Fruit fly (Drosophila melanogaster) whole organism, embryonic: Measurements from ENCODE around the gene Sec13.
A peak's percentile ranks its signal among the peaks of the same experiment; 100 is the strongest.

Source experiments
- Aef1 ChIP-seq: fragments of 200-800 bp; sonication (Bioruptor generic); IDR thresholded peaks from 3 replicates; pipeline ENCODE4 v1.3.6; 2022; ENCODE audit warnings: missing biosample characterization, missing genetic modification characterization
- BEAF-32 ChIP-seq: fragments of 200-800 bp; sonication (Bioruptor generic); optimal IDR thresholded peaks from 3 replicates; lab custom pipeline; 2017; ENCODE audit warnings: missing biosample characterization, missing genetic modification characterization, mild to moderate bottlenecking, moderate library complexity, missing genetic modification reagents
- CG10274 ChIP-seq: fragments of 200-800 bp; sonication (Bioruptor generic); optimal IDR thresholded peaks from 3 replicates; lab custom pipeline; 2017; ENCODE audit warnings: missing biosample characterization, mild to moderate bottlenecking, missing genetic modification characterization
- CG10979 ChIP-seq: fragments of 200-800 bp; sonication (Bioruptor generic); optimal IDR thresholded peaks from 2 replicates; lab custom pipeline; 2018; ENCODE audit warnings: missing biosample characterization, mild to moderate bottlenecking, missing genetic modification characterization, moderate library complexity
- CG12155 ChIP-seq: fragments of 200-800 bp; sonication (Bioruptor generic); optimal IDR thresholded peaks from 3 replicates; lab custom pipeline; 2016; ENCODE audit warnings: missing biosample characterization, missing genetic modification characterization
- CG1233 ChIP-seq: fragments of 200-800 bp; sonication (Bioruptor generic); optimal IDR thresholded peaks from 4 replicates; lab custom pipeline; 2018; ENCODE audit warnings: missing biosample characterization, mild to moderate bottlenecking, missing genetic modification characterization
- CG12942 ChIP-seq: fragments of 200-800 bp; sonication (Bioruptor generic); optimal IDR thresholded peaks from 3 replicates; lab custom pipeline; 2016; ENCODE audit warnings: missing biosample characterization, missing genetic modification characterization
- CG13287 ChIP-seq: fragments of 200-800 bp; sonication (Bioruptor generic); IDR thresholded peaks from 2 replicates; pipeline ENCODE4 v1.3.6; 2022; ENCODE audit warnings: missing biosample characterization, missing genetic modification characterization; ENCODE audit not compliant: partially characterized antibody
- CG13624 ChIP-seq: fragments of 200-800 bp; sonication (Bioruptor generic); optimal IDR thresholded peaks from 2 replicates; lab custom pipeline; 2016; ENCODE audit warnings: missing biosample characterization, missing genetic modification characterization
- CG14050 ChIP-seq: fragments of 200-800 bp; sonication (Bioruptor generic); IDR thresholded peaks from 3 replicates; pipeline ENCODE4 v1.3.6; 2022; ENCODE audit warnings: missing biosample characterization, missing genetic modification characterization
- CG14860 ChIP-seq: fragments of 200-800 bp; sonication (Bioruptor generic); IDR thresholded peaks from 3 replicates; pipeline ENCODE4 v1.3.6; 2022; ENCODE audit warnings: missing biosample characterization, missing genetic modification characterization; ENCODE audit not compliant: partially characterized antibody
- CG1602 ChIP-seq: fragments of 200-800 bp; sonication (Bioruptor generic); optimal IDR thresholded peaks from 3 replicates; lab custom pipeline; 2016; ENCODE audit warnings: missing biosample characterization, missing genetic modification characterization
- CG16813 ChIP-seq: fragments of 200-800 bp; sonication (Bioruptor generic); IDR thresholded peaks from 3 replicates; pipeline ENCODE4 v1.3.6; 2022; ENCODE audit warnings: missing biosample characterization, missing genetic modification characterization; ENCODE audit not compliant: partially characterized antibody
- CG16815 ChIP-seq: fragments of 200-800 bp; sonication (Bioruptor generic); optimal IDR thresholded peaks from 3 replicates; lab custom pipeline; 2017; ENCODE audit warnings: missing biosample characterization, mild to moderate bottlenecking, missing genetic modification characterization
- CG17612 ChIP-seq: fragments of 200-800 bp; sonication (Bioruptor generic); IDR thresholded peaks from 2 replicates; pipeline ENCODE4 v1.3.6; 2022; ENCODE audit warnings: missing biosample characterization, missing genetic modification characterization
- CG4328 ChIP-seq: fragments of 200-800 bp; sonication (Bioruptor generic); optimal IDR thresholded peaks from 3 replicates; lab custom pipeline; 2017; ENCODE audit warnings: missing biosample characterization, missing genetic modification reagents, missing genetic modification characterization
- CG4404 ChIP-seq: fragments of 200-800 bp; sonication (Bioruptor generic); IDR thresholded peaks from 2 replicates; pipeline ENCODE4 v1.3.6; 2022; ENCODE audit warnings: missing biosample characterization, missing genetic modification characterization
- CG4707 ChIP-seq: fragments of 200-800 bp; sonication (Bioruptor generic); optimal IDR thresholded peaks from 2 replicates; lab custom pipeline; 2018; ENCODE audit warnings: missing biosample characterization, mild to moderate bottlenecking, missing genetic modification characterization, moderate library complexity
- CG4854 ChIP-seq: fragments of 200-800 bp; sonication (Bioruptor generic); optimal IDR thresholded peaks from 2 replicates; lab custom pipeline; 2016; ENCODE audit warnings: missing biosample characterization, missing genetic modification characterization, inconsistent platforms
- CG9876 ChIP-seq: fragments of 200-800 bp; sonication (Bioruptor generic); optimal IDR thresholded peaks from 2 replicates; lab custom pipeline; 2016; ENCODE audit warnings: missing biosample characterization, missing genetic modification characterization
- Doc3 ChIP-seq: fragments of 200-800 bp; sonication (Bioruptor generic); IDR thresholded peaks from 3 replicates; pipeline ENCODE4 v1.3.6; 2022; ENCODE audit warnings: missing biosample characterization, missing genetic modification characterization; ENCODE audit not compliant: partially characterized antibody
- Dref ChIP-seq: fragments of 200-800 bp; sonication (Bioruptor generic); IDR thresholded peaks from 2 replicates; pipeline ENCODE4 v1.3.6; 2022; ENCODE audit warnings: missing biosample characterization, missing genetic modification characterization
- Drgx ChIP-seq: fragments of 200-800 bp; sonication (Bioruptor generic); IDR thresholded peaks from 2 replicates; pipeline ENCODE4 v1.3.6; 2022; ENCODE audit warnings: missing biosample characterization, missing genetic modification characterization
- Fer1 ChIP-seq: fragments of 200-800 bp; sonication (Bioruptor generic); optimal IDR thresholded peaks from 2 replicates; lab custom pipeline; 2017; ENCODE audit warnings: missing biosample characterization, mild to moderate bottlenecking, missing genetic modification characterization
- H15 ChIP-seq: fragments of 200-800 bp; sonication (Bioruptor generic); IDR thresholded peaks from 3 replicates; pipeline ENCODE4 v1.3.6; 2022; ENCODE audit warnings: missing biosample characterization, missing genetic modification characterization
- H2.0 ChIP-seq: fragments of 200-800 bp; sonication (Bioruptor generic); IDR thresholded peaks from 2 replicates; pipeline ENCODE4 v1.3.6; 2022; ENCODE audit warnings: missing biosample characterization, missing genetic modification characterization
- Med ChIP-seq: fragments of 200-800 bp; sonication (Bioruptor generic); peaks from one replicate; lab custom pipeline; 2016; ENCODE audit warnings: missing biosample characterization, missing genetic modification characterization, mild to moderate bottlenecking, inconsistent platforms, moderate library complexity
- Myb ChIP-seq: fragments of 200-800 bp; sonication (Bioruptor generic); optimal IDR thresholded peaks from 2 replicates; lab custom pipeline; 2016; ENCODE audit warnings: missing biosample characterization, missing genetic modification characterization
- Poxn ChIP-seq: fragments of 200-800 bp; sonication (Bioruptor generic); IDR thresholded peaks from 2 replicates; pipeline ENCODE4 v1.3.6; 2022; ENCODE audit warnings: missing biosample characterization, missing genetic modification characterization
- Sox100B ChIP-seq: fragments of 200-800 bp; sonication (Bioruptor generic); optimal IDR thresholded peaks from 3 replicates; lab custom pipeline; 2018; ENCODE audit warnings: missing biosample characterization, mild to moderate bottlenecking, missing genetic modification characterization
- Xrp1 ChIP-seq: fragments of 200-800 bp; sonication (Bioruptor generic); IDR thresholded peaks from 2 replicates; pipeline ENCODE4 v1.3.6; 2022; ENCODE audit warnings: missing biosample characterization, missing genetic modification characterization
- al ChIP-seq: fragments of 200-800 bp; sonication (Bioruptor generic); IDR thresholded peaks from 2 replicates; pipeline ENCODE4 v1.3.6; 2022; ENCODE audit warnings: missing biosample characterization, missing genetic modification characterization
- aop ChIP-seq: fragments of 200-800 bp; sonication (Bioruptor generic); IDR thresholded peaks from 2 replicates; pipeline ENCODE4 v1.3.6; 2022; ENCODE audit warnings: missing biosample characterization, missing genetic modification characterization
- ap ChIP-seq: fragments of 200-800 bp; sonication (Bioruptor generic); IDR thresholded peaks from 2 replicates; pipeline ENCODE4 v1.3.6; 2022; ENCODE audit warnings: missing biosample characterization, missing genetic modification characterization
- bbx ChIP-seq: fragments of 200-800 bp; sonication (Bioruptor generic); IDR thresholded peaks from 2 replicates; pipeline ENCODE4 v1.3.6; 2022; ENCODE audit warnings: missing biosample characterization, missing genetic modification characterization; ENCODE audit not compliant: partially characterized antibody
- bcd ChIP-seq: fragments of 200-800 bp; sonication (Bioruptor generic); optimal IDR thresholded peaks from 2 replicates; lab custom pipeline; 2017; ENCODE audit warnings: missing biosample characterization, mild to moderate bottlenecking, missing genetic modification characterization
- btn ChIP-seq: fragments of 200-800 bp; sonication (Bioruptor generic); optimal IDR thresholded peaks from 2 replicates; lab custom pipeline; 2016; ENCODE audit warnings: missing biosample characterization, missing genetic modification characterization
- dm ChIP-seq: fragments of 200-800 bp; sonication (Bioruptor generic); optimal IDR thresholded peaks from 3 replicates; lab custom pipeline; 2016; ENCODE audit warnings: missing biosample characterization, missing genetic modification characterization
- emc ChIP-seq: fragments of 200-800 bp; sonication (Bioruptor generic); optimal IDR thresholded peaks from 2 replicates; lab custom pipeline; 2016; ENCODE audit warnings: missing biosample characterization, missing genetic modification characterization
- gem ChIP-seq: fragments of 200-800 bp; sonication (Bioruptor generic); optimal IDR thresholded peaks from 2 replicates; lab custom pipeline; 2019; ENCODE audit warnings: missing biosample characterization, mild to moderate bottlenecking, missing genetic modification characterization, moderate library complexity
- h ChIP-seq: fragments of >200 bp; optimal IDR thresholded peaks from 2 replicates; lab custom pipeline; 2017
- ind ChIP-seq: fragments of 200-800 bp; sonication (Bioruptor generic); optimal IDR thresholded peaks from 3 replicates; lab custom pipeline; 2016; ENCODE audit warnings: missing biosample characterization, missing genetic modification characterization
- lab ChIP-seq: fragments of 200-800 bp; sonication (Bioruptor generic); optimal IDR thresholded peaks from 3 replicates; lab custom pipeline; 2017; ENCODE audit warnings: missing biosample characterization, missing genetic modification characterization, mild to moderate bottlenecking, moderate library complexity, missing genetic modification reagents
- mirr ChIP-seq: fragments of 200-800 bp; sonication (Bioruptor generic); optimal IDR thresholded peaks from 3 replicates; lab custom pipeline; 2018; ENCODE audit warnings: missing biosample characterization, mild to moderate bottlenecking, missing genetic modification characterization
- mld ChIP-seq: fragments of 200-800 bp; sonication (Bioruptor generic); IDR thresholded peaks from 3 replicates; pipeline ENCODE4 v1.3.6; 2022; ENCODE audit warnings: missing biosample characterization, missing genetic modification characterization; ENCODE audit not compliant: partially characterized antibody
- nerfin-1 ChIP-seq: fragments of 200-800 bp; sonication (Bioruptor generic); optimal IDR thresholded peaks from 3 replicates; lab custom pipeline; 2019; ENCODE audit warnings: missing biosample characterization, mild to moderate bottlenecking, missing genetic modification characterization, moderate library complexity
- tna ChIP-seq: fragments of 200-800 bp; sonication (Bioruptor generic); IDR thresholded peaks from 2 replicates; pipeline ENCODE4 v1.3.6; 2022; ENCODE audit warnings: missing biosample characterization, missing genetic modification characterization; ENCODE audit not compliant: partially characterized antibody
- unc-4 ChIP-seq: fragments of 200-800 bp; sonication (Bioruptor generic); IDR thresholded peaks from 2 replicates; pipeline ENCODE4 v1.3.6; 2022; ENCODE audit warnings: missing biosample characterization, missing genetic modification characterization; ENCODE audit not compliant: partially characterized antibody

The Sec13 gene

DNA sequence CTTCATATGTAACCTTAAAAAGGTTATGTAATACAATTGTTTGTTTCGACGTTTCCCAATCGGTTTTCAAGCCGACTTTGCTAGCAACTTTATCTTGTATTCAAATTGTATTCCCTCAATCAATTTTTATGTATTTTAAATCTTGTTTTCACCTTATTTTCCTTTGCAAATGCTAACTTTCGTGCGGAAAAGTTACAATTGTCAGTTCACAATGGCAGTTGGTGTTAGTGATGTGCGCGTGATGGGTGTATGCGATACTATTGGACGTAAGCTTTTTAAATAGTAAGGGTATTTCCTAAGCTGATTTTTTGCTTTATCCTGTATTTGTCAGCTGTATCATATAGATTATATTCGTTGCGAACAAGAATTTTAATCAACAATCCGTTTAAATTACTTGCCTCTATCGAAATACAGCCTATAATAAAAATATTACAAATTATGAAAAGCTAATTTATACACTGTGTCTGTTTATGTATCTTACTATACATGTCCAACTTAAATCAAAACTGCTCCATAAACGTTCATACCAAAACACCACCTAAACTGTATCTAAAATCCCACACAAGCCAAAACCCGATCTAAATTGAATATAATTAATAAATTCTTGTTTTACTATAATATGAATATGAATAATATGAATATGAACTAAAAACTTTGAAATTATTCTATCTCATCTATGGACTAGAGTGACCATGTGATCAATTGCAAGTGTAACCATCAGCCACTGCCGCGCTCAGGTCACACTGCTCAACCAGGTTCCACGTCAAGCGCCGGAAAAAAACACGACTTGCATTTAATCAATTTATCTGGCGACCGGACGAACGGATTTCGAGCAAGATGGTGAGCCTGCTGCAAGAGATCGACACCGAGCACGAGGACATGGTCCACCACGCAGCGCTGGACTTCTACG is at the start of gene Sec13, which contains the start of gene ATPsynCF6:
Gene Sec13, plus strand, starts transcription at position 450 of the 910 bp plus-strand sequence.
Gene ATPsynCF6, minus strand, starts transcription at position 236 of the 910 bp plus-strand sequence.
- no peak for TF ChIP-seq CG17612 (GFP tag; lab: Robert Waterston, UW)
- TF ChIP-seq CG16813 (GFP tag; lab: Robert Waterston, UW): peak; percentile 96
- TF ChIP-seq CG10979 (tag; lab: Kevin White, UChicago): peak; percentile 46
- TF ChIP-seq H2.0 (GFP tag; lab: Robert Waterston, UW): peak; percentile 55
- TF ChIP-seq ap (GFP tag; lab: Robert Waterston, UW): peak; percentile 20; the same call in 1 of the 2 replicates
- TF ChIP-seq aop (GFP tag; lab: Robert Waterston, UW): no peak
- peak; percentile 87 for TF ChIP-seq CG14860
- TF ChIP-seq ind (GFP tag; lab: Kevin White, UChicago): peak; percentile 66
- TF ChIP-seq CG1233 (GFP tag; lab: Kevin White, UChicago): peak; percentile 37
- peak; percentile 47; the same call in 2 of the 3 replicates for TF ChIP-seq Aef1 (GFP tag; lab: Robert Waterston, UW)
- peak; percentile 44 for TF ChIP-seq Fer1 (GFP tag; lab: Kevin White, UChicago)
- TF ChIP-seq bbx (GFP tag; lab: Robert Waterston, UW): peak; percentile 97
- TF ChIP-seq CG4404: 0 out of 2 replicates have a peak, but pooled peaks have one; percentile 11
- peak; percentile 64 for TF ChIP-seq Xrp1 (GFP tag; lab: Robert Waterston, UW)
- TF ChIP-seq Poxn (GFP tag; lab: Robert Waterston, UW): peak; percentile 3; the same call in 1 of the 2 replicates
- TF ChIP-seq bcd (GFP tag; lab: Kevin White, UChicago): peak; percentile 54
- TF ChIP-seq CG10274 (GFP tag; lab: Kevin White, UChicago): no peak
- peak; percentile 71 for TF ChIP-seq gem (tag; lab: Kevin White, UChicago)
- TF ChIP-seq CG1602: peak; percentile 4
- peak; percentile 32; the same call in 1 of the 2 replicates for TF ChIP-seq Dref
- TF ChIP-seq CG13624 (GFP tag; lab: Kevin White, UChicago): peak; percentile 20
- peak; percentile 20 for TF ChIP-seq CG12155 (GFP tag; lab: Kevin White, UChicago)
- peak; percentile 92 for TF ChIP-seq Med (GFP tag; lab: Kevin White, UChicago)
- no peak for TF ChIP-seq dm (GFP tag; lab: Kevin White, UChicago)
- TF ChIP-seq Doc3 (GFP tag; lab: Robert Waterston, UW): peak; percentile 83
- peak; percentile 49 for TF ChIP-seq lab (GFP tag; lab: Kevin White, UChicago)
- no peak for TF ChIP-seq btn (GFP tag; lab: Kevin White, UChicago)
- TF ChIP-seq H15 (GFP tag; lab: Robert Waterston, UW): peak; percentile 44; the same call in 1 of the 3 replicates
- TF ChIP-seq Myb (GFP tag; lab: Kevin White, UChicago): peak; percentile 13
- TF ChIP-seq Drgx (GFP tag; lab: Robert Waterston, UW): peak; percentile 42; the same call in 1 of the 2 replicates
- no peak for TF ChIP-seq CG16815 (GFP tag; lab: Kevin White, UChicago)
- TF ChIP-seq CG9876 (GFP tag; lab: Kevin White, UChicago): peak; percentile 7
- TF ChIP-seq BEAF-32 (GFP tag; lab: Kevin White, UChicago): peak; percentile 87
- peak; percentile 44 for TF ChIP-seq nerfin-1 (tag; lab: Kevin White, UChicago)
- no peak for TF ChIP-seq h (lab: Kevin White, UChicago)
- peak; percentile 42; the same call in 1 of the 2 replicates for TF ChIP-seq al
- peak; percentile 88 for TF ChIP-seq CG13287 (GFP tag; lab: Robert Waterston, UW)
- no peak for TF ChIP-seq emc (GFP tag; lab: Kevin White, UChicago)
- TF ChIP-seq CG12942: peak; percentile 7
- TF ChIP-seq unc-4 (GFP tag; lab: Robert Waterston, UW): peak; percentile 82
- TF ChIP-seq Sox100B (GFP tag; lab: Kevin White, UChicago): peak; percentile 60
- peak; percentile 55; the same call in 2 of the 3 replicates for TF ChIP-seq CG14050 (GFP tag; lab: Robert Waterston, UW)
- peak; percentile 83 for TF ChIP-seq tna (GFP tag; lab: Robert Waterston, UW)
- TF ChIP-seq mirr (GFP tag; lab: Kevin White, UChicago): peak; percentile 1
- peak; percentile 31 for TF ChIP-seq CG4328 (GFP tag; lab: Kevin White, UChicago)
- peak; percentile 86 for TF ChIP-seq mld
- peak; percentile 26 for TF ChIP-seq CG4854
- no peak for TF ChIP-seq CG4707 (GFP tag; lab: Kevin White, UChicago)
